Worm (Caenorhabditis elegans) whole organism, late embryonic: ENCODE results near the gene skat-1.

Experiments used
- ama-1 ChIP-seq: fragments of 150-350 bp; optimal IDR thresholded peaks from 2 replicates; lab custom pipeline; 2014
- ceh-18 ChIP-seq: sonication (generic microtip); optimal IDR thresholded peaks from 2 replicates; lab custom pipeline; 2016; ENCODE audit warnings: missing genetic modification characterization, missing compliant biosample characterization
- ceh-22 ChIP-seq: sonication (generic microtip); optimal IDR thresholded peaks from 2 replicates; lab custom pipeline; 2017; ENCODE audit warnings: missing biosample characterization, missing genetic modification characterization
- dmd-4 ChIP-seq: sonication (generic microtip); optimal IDR thresholded peaks from 2 replicates; lab custom pipeline; 2016; ENCODE audit warnings: borderline replicate concordance, missing genetic modification characterization, missing compliant biosample characterization
- lin-11 ChIP-seq: fragments of 200-800 bp; sonication (Bioruptor generic); optimal IDR thresholded peaks from 2 replicates; lab custom pipeline; 2018; ENCODE audit warnings: mild to moderate bottlenecking, missing genetic modification characterization, missing compliant biosample characterization
- nfya-1 ChIP-seq: sonication (generic microtip); optimal IDR thresholded peaks from 2 replicates; lab custom pipeline; 2017; ENCODE audit warnings: missing genetic modification characterization, mild to moderate bottlenecking, missing compliant biosample characterization, antibody characterized with exemption, moderate library complexity
- nhr-232 ChIP-seq: sonication (generic microtip); optimal IDR thresholded peaks from 2 replicates; lab custom pipeline; 2016; ENCODE audit warnings: missing genetic modification characterization, missing compliant biosample characterization
- pqm-1 ChIP-seq: sonication (generic microtip); optimal IDR thresholded peaks from 2 replicates; lab custom pipeline; 2016; ENCODE audit warnings: missing genetic modification characterization, missing compliant biosample characterization
- pros-1 ChIP-seq: fragments of 150-350 bp; optimal IDR thresholded peaks from 2 replicates; lab custom pipeline; 2014; ENCODE audit warnings: missing biosample characterization, missing genetic modification reagents, missing genetic modification characterization
- unc-3 ChIP-seq, 2 experiments: fragments of 200-800 bp in 1 of 2; sonication (Bioruptor generic) in 1 of 2; sonication (generic microtip) in 1 of 2; conservative IDR thresholded peaks in 1 of 2; optimal IDR thresholded peaks in 1 of 2; 2 replicates each; pipeline versions ENCODE4 v1.3.6 to Lab custom; 2016 to 2022; ENCODE audit warnings: missing compliant biosample characterization in 2 of 2, missing genetic modification characterization in 2 of 2, missing genetic modification reagents in 1 of 2

DNA sequence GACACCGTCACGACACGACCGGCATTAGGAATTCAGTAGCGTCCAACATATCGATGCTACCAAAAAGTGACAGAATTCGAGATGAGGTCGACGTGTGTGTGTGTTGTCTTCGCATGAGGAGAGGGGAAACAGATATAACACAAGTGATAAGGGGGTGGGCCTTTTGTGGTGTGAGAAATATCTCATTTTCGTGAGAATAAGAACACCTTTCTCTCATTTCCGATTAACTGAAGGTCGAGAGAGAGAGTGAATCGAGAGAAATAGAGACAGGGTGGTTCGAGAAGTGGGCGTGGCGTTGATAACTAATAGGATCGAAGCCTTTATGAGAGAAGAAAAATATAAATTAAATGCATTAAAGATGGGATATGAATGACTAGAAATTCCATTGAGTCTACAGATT, 13.5 kb downstream of the skat-1 start:
- TF ChIP-seq ceh-22 (tag; lab: Kevin White, UChicago) (no peak), dmd-4 (tag; lab: Kevin White, UChicago) (no peak), pqm-1 (tag; lab: Kevin White, UChicago) (no peak), lin-11 (no peak), ama-1 (lab: Kevin White, UChicago) (no peak), nfya-1 (tag; lab: Kevin White, UChicago) (no peak), ceh-18 (tag; lab: Kevin White, UChicago) (no peak), unc-3 (GFP tag; conservative IDR thresholded peaks at IDR 0.05; lab: Robert Waterston, UW) (no peak), unc-3 (tag; optimal IDR thresholded peaks at IDR 0.05; lab: Kevin White, UChicago) (no peak), pros-1 (tag; lab: Kevin White, UChicago) (no peak), nhr-232 (tag; lab: Kevin White, UChicago) (no peak)
